Worm (Caenorhabditis elegans) whole organism, L1 larva: ENCODE results near the gene ark-1.

ENCODE experiments used
- ama-1 ChIP-seq: fragments of 150-350 bp; optimal IDR thresholded peaks from 2 replicates; lab custom pipeline; 2014
- fos-1 ChIP-seq: fragments of 150-350 bp; optimal IDR thresholded peaks from 2 replicates; lab custom pipeline; 2014; ENCODE audit warnings: missing biosample characterization, missing genetic modification characterization
- lin-39 ChIP-seq: fragments of 150-350 bp; optimal IDR thresholded peaks from 2 replicates; lab custom pipeline; 2014; ENCODE audit warnings: missing biosample characterization, missing genetic modification reagents, missing genetic modification characterization
- nhr-77 ChIP-seq: fragments of 150-350 bp; optimal IDR thresholded peaks from 2 replicates; lab custom pipeline; 2014; ENCODE audit warnings: missing biosample characterization, missing genetic modification characterization
- nhr-85 ChIP-seq: sonication (generic microtip); peaks from one replicate; lab custom pipeline; 2016; ENCODE audit warnings: missing genetic modification characterization, inconsistent platforms, missing compliant biosample characterization
- pax-3 ChIP-seq: fragments of 200-800 bp; sonication (Bioruptor generic); optimal IDR thresholded peaks from 2 replicates; lab custom pipeline; 2018; ENCODE audit warnings: mild to moderate bottlenecking, missing genetic modification characterization, moderate library complexity, missing compliant biosample characterization
- sox-4 ChIP-seq: sonication (generic microtip); optimal IDR thresholded peaks from 2 replicates; lab custom pipeline; 2016; ENCODE audit warnings: missing genetic modification characterization, missing compliant biosample characterization
- unc-130 ChIP-seq: fragments of 150-350 bp; optimal IDR thresholded peaks from 2 replicates; lab custom pipeline; 2017; ENCODE audit warnings: missing biosample characterization, missing genetic modification characterization, inconsistent platforms
- ztf-11 ChIP-seq, 2 experiments: sonication (generic microtip); optimal IDR thresholded peaks; 2 replicates each; lab custom pipeline; 2016 to 2017; ENCODE audit warnings: missing genetic modification characterization in 2 of 2, missing biosample characterization in 1 of 2, missing compliant biosample characterization in 1 of 2
- ztf-4 ChIP-seq: fragments of 150-350 bp; optimal IDR thresholded peaks from 2 replicates; lab custom pipeline; 2014; ENCODE audit warnings: missing biosample characterization, missing genetic modification characterization

- TF ChIP-seq unc-130 (tag; lab: Kevin White, UChicago) (no peak), nhr-85 (peak; percentile 58), ztf-4 (tag; lab: Kevin White, UChicago) (no peak), nhr-77 (tag; lab: Kevin White, UChicago) (no peak), sox-4 (tag; lab: Kevin White, UChicago) (no peak), ama-1 (no peak), lin-39 (tag; lab: Kevin White, UChicago) (no peak), pax-3 (tag; lab: Kevin White, UChicago) (no peak), fos-1 (peak; percentile 10), ztf-11 (tag; optimal IDR thresholded peaks at IDR 0.05; lab: Kevin White, UChicago) (no peak)
Measured at ce11 chrIV:12633825-12634224, 3.0 kb upstream of the ark-1 start.
